Worm (Caenorhabditis elegans): ENCODE results near the gene jamp-1.
"Not testable (repeated sequence)": the region's sequence is repeated elsewhere in the genome, so short reads cannot be mapped to it uniquely, and the experiment has no call there.

The jamp-1 gene

DNA sequence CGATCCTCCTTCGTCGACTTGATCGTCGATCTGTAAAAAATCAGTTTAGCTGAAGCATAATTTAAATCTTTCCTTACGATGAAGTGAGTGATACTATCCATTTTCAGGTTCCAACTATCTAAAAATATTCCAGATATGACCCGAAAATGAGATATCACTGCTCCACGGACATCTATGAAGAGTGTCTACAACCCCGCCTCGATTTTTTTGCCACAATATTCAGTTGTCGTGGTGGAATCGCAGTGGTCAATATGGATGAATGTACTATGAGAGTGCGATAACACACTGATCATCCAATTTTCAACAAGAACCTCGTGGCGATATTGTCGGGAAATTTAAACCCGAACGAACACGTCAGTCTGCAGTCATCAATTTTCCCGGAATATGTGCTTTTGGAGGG lies 9.7 kb downstream of the jamp-1 start, which contains the start of gene R01B10.2:
Gene R01B10.2 (minus strand): TSS at position 101 of the 400 bp plus-strand sequence.
- TF ChIP-seq nhr-6 (tag; optimal IDR thresholded peaks at IDR 0.05) (no peak), ceh-82 (tag; optimal IDR thresholded peaks at IDR 0.05) (no peak), mdl-1 (tag; optimal IDR thresholded peaks at IDR 0.05) (no peak), mab-5 (tag; optimal IDR thresholded peaks at IDR 0.05) (no peak), nhr-23 (tag; optimal IDR thresholded peaks at IDR 0.05) (no peak), unc-62 (GFP tag; optimal IDR thresholded peaks at IDR 0.05) (no peak), mbf-1 (tag; optimal IDR thresholded peaks at IDR 0.05) (no peak), fos-1 (tag; optimal IDR thresholded peaks at IDR 0.05) (no peak)

DNA sequence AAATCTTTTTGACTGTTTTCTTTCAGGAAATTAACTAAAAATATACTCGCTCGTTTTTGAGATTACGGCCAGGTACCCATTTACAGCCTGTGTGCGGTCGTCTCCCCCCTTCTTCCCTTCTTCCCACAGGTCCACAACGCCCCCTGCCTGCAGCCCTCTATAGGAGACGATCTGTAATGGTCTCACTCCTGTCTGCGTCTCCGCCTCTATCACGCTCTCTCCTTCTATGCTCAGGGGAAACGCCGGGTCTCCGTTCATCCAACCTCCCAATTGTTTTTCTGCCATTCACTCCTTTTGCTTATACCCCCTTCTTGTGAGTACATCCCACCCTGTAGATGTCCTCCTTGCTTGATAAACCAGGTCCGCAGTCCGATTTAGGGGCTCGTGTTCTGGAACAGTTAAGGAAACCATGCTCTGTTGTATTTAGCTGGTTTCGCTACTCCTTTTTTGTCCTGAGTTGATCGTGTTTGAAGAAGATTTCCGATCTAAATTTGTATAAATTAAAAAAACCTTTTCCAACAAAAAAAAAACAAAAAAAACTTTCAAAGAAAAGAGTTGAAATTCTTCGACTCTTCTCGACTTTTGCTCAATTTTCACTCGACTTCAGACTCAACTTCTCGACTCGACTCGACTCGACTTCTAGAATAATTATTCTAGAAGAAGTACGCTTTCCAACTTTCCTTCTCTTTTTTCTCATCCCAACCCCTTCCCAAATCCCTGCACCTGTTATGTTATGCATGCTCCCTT lies 12.5 kb downstream of the jamp-1 start, which contains the start of gene F29G9.1:
Gene F29G9.1 (plus strand): TSS at position 697 of the 747 bp plus-strand sequence.
- TF ChIP-seq unc-62 (GFP tag; optimal IDR thresholded peaks at IDR 0.05); crh-2 (tag; optimal IDR thresholded peaks at IDR 0.05); R02D3.7 (tag; optimal IDR thresholded peaks at IDR 0.05): not testable (repeated sequence)

DNA sequence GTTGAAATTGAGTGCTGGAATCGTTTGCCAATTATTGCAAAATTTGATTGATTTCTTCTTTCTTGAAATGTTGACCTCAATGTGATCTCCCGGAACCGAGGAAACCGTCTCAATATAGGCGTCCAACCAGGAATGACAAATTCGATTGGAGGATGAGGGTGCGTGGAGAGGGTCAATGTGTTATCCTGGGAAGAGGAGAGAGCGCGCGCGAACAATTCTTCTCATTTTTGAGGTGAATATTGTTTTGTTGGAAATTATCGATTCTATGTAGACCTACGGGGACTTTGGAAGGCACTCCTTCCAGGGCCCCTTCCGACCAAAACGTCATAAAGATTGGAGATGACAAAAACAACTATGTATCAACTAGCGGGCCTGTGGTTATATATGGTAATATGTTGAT lies 14.5 kb downstream of the jamp-1 start:
- no peak for TF ChIP-seq lin-13 (GFP tag; optimal IDR thresholded peaks at IDR 0.05)
- no peak for TF ChIP-seq zag-1 (tag; optimal IDR thresholded peaks at IDR 0.05)

DNA sequence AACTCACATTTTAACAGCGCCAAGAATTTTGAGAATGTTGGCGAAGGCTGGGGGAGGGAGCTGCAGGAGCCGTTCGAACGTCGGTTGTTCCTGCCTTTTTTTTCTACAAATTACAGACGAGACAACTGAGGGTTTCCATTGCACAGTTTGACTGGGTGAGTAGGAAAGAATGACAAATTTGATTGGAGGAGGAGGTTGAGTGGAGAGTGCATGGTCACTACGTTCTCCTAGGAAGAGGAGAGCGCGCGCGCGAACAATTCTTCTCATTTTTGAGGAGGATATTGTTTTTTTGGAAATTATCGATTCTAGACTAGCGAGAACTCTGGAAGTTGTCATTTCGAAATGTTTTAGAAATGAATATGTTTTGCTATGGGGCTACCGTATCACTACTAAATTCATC lies 16.3 kb downstream of the jamp-1 start, which contains the start of gene dhs-17:
Gene dhs-17 (minus strand): TSS at position 101 of the 400 bp plus-strand sequence.
- TF ChIP-seq ztf-4 (tag; optimal IDR thresholded peaks at IDR 0.05) (no peak), nhr-21 (tag; optimal IDR thresholded peaks at IDR 0.05) (no peak), ZK546.5 (tag; optimal IDR thresholded peaks at IDR 0.05) (no peak), fos-1 (tag; optimal IDR thresholded peaks at IDR 0.05) (no peak)

DNA sequence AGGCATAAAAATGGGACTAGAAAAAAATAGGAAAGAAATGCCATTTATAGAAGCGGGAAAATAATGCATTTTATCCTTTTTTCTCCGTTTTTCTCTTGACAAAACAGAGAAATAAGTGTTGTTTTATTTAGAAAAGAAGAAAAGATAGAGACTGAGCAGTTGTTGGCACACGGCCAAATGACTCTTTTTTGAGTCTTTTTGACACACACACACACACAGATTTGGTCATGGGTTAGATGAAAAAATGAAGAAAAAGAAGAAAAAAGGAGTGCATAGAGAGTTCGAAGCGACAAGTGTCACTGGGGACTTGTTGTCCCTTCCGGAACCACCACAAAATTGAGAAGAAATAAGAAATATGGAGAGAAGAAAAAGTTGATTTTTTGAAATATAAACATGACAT lies 17.5 kb downstream of the jamp-1 start:
- no peak for TF ChIP-seq sma-3 (GFP tag; optimal IDR thresholded peaks at IDR 0.05)
- peak; percentile 56 for TF ChIP-seq nhr-129 (tag; optimal IDR thresholded peaks at IDR 0.05)
- no peak for TF ChIP-seq skn-1 (tag; optimal IDR thresholded peaks at IDR 0.05)
- TF ChIP-seq ceh-82 (tag; optimal IDR thresholded peaks at IDR 0.05): no peak
- TF ChIP-seq zag-1 (tag; optimal IDR thresholded peaks at IDR 0.05): peak; percentile 58
- TF ChIP-seq unc-55 (GFP tag; optimal IDR thresholded peaks at IDR 0.05): no peak
- TF ChIP-seq dmd-4 (tag; optimal IDR thresholded peaks at IDR 0.05): no peak
- no peak for TF ChIP-seq ZK546.5 (tag; optimal IDR thresholded peaks at IDR 0.05)
- no peak for TF ChIP-seq blmp-1 (tag; optimal IDR thresholded peaks at IDR 0.05; ENCODE audit: insufficient read depth)
- TF ChIP-seq nhr-10 (tag; optimal IDR thresholded peaks at IDR 0.05): no peak
- no peak for TF ChIP-seq fos-1 (tag; optimal IDR thresholded peaks at IDR 0.05)
- TF ChIP-seq F13H6.1 (tag; optimal IDR thresholded peaks at IDR 0.05): peak; percentile 37
- TF ChIP-seq elt-1 (tag; optimal IDR thresholded peaks at IDR 0.05): no peak
- no peak for TF ChIP-seq mbf-1 (tag; optimal IDR thresholded peaks at IDR 0.05)
- TF ChIP-seq alr-1 (tag; optimal IDR thresholded peaks at IDR 0.05): no peak
- no peak for TF ChIP-seq nhr-77 (tag; optimal IDR thresholded peaks at IDR 0.05)
- no peak for TF ChIP-seq lin-11 (tag; optimal IDR thresholded peaks at IDR 0.05)
- TF ChIP-seq ceh-16 (tag; optimal IDR thresholded peaks at IDR 0.05): no peak
- TF ChIP-seq nhr-11 (tag; optimal IDR thresholded peaks at IDR 0.05): no peak
- no peak for TF ChIP-seq sem-4 (tag; optimal IDR thresholded peaks at IDR 0.05)
- TF ChIP-seq nhr-237 (tag; optimal IDR thresholded peaks at IDR 0.05): no peak
- TF ChIP-seq unc-62 (GFP tag; optimal IDR thresholded peaks at IDR 0.05): no peak
- TF ChIP-seq lin-39 (tag; optimal IDR thresholded peaks at IDR 0.05): no peak
- no peak for TF ChIP-seq unc-39 (tag; optimal IDR thresholded peaks at IDR 0.05)
- no peak for TF ChIP-seq elt-3 (tag; optimal IDR thresholded peaks at IDR 0.05)
- TF ChIP-seq nhr-12 (tag; optimal IDR thresholded peaks at IDR 0.05): no peak
- peak; percentile 1 for TF ChIP-seq sma-9 (GFP tag; optimal IDR thresholded peaks at IDR 0.05)
- TF ChIP-seq sma-9 (tag; optimal IDR thresholded peaks at IDR 0.05): no peak
- TF ChIP-seq mab-5 (tag; optimal IDR thresholded peaks at IDR 0.05): peak; percentile 53
- TF ChIP-seq lsy-2 (tag; optimal IDR thresholded peaks at IDR 0.05): peak in 1 of 2 experiments; percentile 51
- no peak for TF ChIP-seq aly-2 (tag; optimal IDR thresholded peaks at IDR 0.05)
- TF ChIP-seq Y55F3AM.14 (GFP tag; optimal IDR thresholded peaks at IDR 0.05): no peak
- no peak for TF ChIP-seq ztf-1 (GFP tag; conservative IDR thresholded peaks at IDR 0.05)
- no peak for TF ChIP-seq peb-1 (tag; optimal IDR thresholded peaks at IDR 0.05)
- no peak for TF ChIP-seq ama-1 (optimal IDR thresholded peaks at IDR 0.05)
- TF ChIP-seq R02D3.7 (tag; optimal IDR thresholded peaks at IDR 0.05): no peak
- TF ChIP-seq snpc-4 (tag; optimal IDR thresholded peaks at IDR 0.05): no peak
- no peak for TF ChIP-seq nhr-23 (tag; optimal IDR thresholded peaks at IDR 0.05)
- TF ChIP-seq ztf-4 (tag; optimal IDR thresholded peaks at IDR 0.05): no peak
- peak; percentile 23 for TF ChIP-seq crh-2 (tag; optimal IDR thresholded peaks at IDR 0.05)
